Worm (Caenorhabditis elegans) whole organism, L4/young adult: ENCODE results near the gene R05F9.9.

Experiments
- W03F9.2 ChIP-seq: fragments of 150-350 bp; optimal IDR thresholded peaks from 2 replicates; lab custom pipeline; 2014; ENCODE audit warnings: missing biosample characterization, missing genetic modification characterization
- dao-5 ChIP-seq: sonication (generic microtip); optimal IDR thresholded peaks from 2 replicates; lab custom pipeline; 2016; ENCODE audit warnings: missing genotype, missing genetic modification characterization, moderate library complexity, missing compliant biosample characterization
- him-1 ChIP-seq: sonication (generic microtip); optimal IDR thresholded peaks from 2 replicates; lab custom pipeline; 2016; ENCODE audit warnings: missing genotype, missing genetic modification reagents, missing genetic modification characterization, missing compliant biosample characterization

DNA sequence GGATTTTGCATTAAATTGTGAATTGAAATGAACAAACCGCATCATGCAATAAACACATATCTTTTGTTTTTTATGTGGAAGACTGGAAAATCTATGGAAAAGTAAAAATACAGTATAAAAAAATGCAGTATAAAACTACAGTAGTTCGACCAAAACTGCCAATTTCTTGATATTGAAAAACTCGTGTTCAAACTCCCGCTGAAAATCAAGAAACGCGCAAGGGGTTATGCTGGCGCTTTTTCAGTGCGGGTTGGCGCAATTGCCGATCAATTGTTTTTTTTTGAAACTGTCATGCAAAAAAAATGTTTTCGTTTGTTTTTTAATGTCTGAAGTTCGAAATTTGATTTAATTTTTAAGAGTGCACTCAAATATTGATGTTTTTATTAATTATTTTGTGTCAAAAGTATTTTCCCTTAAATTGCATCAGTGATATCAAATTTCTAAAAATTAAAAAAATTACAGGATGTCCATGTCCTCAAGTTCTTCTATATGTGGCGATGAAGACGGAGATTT, 50.2 kb downstream of the R05F9.9 start, which contains the start of gene dnj-9:
- TF ChIP-seq him-1 (tag; lab: Kevin White, UChicago): peak; percentile 92
- peak; percentile 97 for TF ChIP-seq W03F9.2 (tag; lab: Kevin White, UChicago)
- TF ChIP-seq dao-5: no peak
